Worm (Caenorhabditis elegans) whole organism, L4 larva: ENCODE data around the gene C15H9.11.

ENCODE experiments used
- F10B5.3 ChIP-seq: sonication (generic microtip); optimal IDR thresholded peaks from 2 replicates; lab custom pipeline; 2016; ENCODE audit warnings: mild to moderate bottlenecking, missing genetic modification characterization, missing compliant biosample characterization
- F26F4.8 ChIP-seq: fragments of 200-800 bp; sonication (Bioruptor generic); conservative IDR thresholded peaks from 2 replicates; pipeline ENCODE4 v1.3.6; 2022; ENCODE audit warnings: missing genetic modification characterization, missing compliant biosample characterization
- F44E2.7 ChIP-seq: fragments of 200-800 bp; sonication (Bioruptor generic); IDR thresholded peaks from 2 replicates; pipeline ENCODE4 v2.1.2; 2022; ENCODE audit warnings: missing genetic modification characterization, missing compliant biosample characterization
- Y105C5A.15 ChIP-seq: fragments of 200-800 bp; sonication (Bioruptor generic); IDR thresholded peaks from 2 replicates; pipeline ENCODE4 v1.3.6; 2022; ENCODE audit warnings: missing genetic modification characterization, missing compliant biosample characterization
- Y5F2A.4 ChIP-seq: fragments of 200-800 bp; sonication (Bioruptor generic); optimal IDR thresholded peaks from 2 replicates; lab custom pipeline; 2018; ENCODE audit warnings: mild to moderate bottlenecking, missing genetic modification characterization, missing compliant biosample characterization
- ama-1 ChIP-seq: fragments of 150-350 bp; optimal IDR thresholded peaks from 2 replicates; lab custom pipeline; 2014; ENCODE audit warnings: inconsistent platforms, mixed read lengths
- arid-1 ChIP-seq: fragments of 200-800 bp; sonication (Bioruptor generic); conservative IDR thresholded peaks from 2 replicates; pipeline ENCODE4 v1.3.6; 2022; ENCODE audit warnings: missing genetic modification reagents, missing genetic modification characterization, missing compliant biosample characterization
- ceh-44 ChIP-seq: fragments of 200-800 bp; sonication (Bioruptor generic); IDR thresholded peaks from 2 replicates; pipeline ENCODE4 v1.3.6; 2022; ENCODE audit warnings: missing genetic modification reagents, missing genetic modification characterization, missing compliant biosample characterization
- ceh-62 ChIP-seq: sonication (generic microtip); optimal IDR thresholded peaks from 2 replicates; lab custom pipeline; 2017; ENCODE audit warnings: missing biosample characterization, missing genetic modification characterization
- daf-16 ChIP-seq, 3 experiments: sonication (generic microtip); optimal IDR thresholded peaks; 2 replicates each; lab custom pipeline; 2016 to 2017; ENCODE audit warnings: missing genetic modification characterization in 3 of 3, missing genetic modification reagents in 3 of 3, mild to moderate bottlenecking in 2 of 3, missing compliant biosample characterization in 2 of 3, missing biosample characterization in 1 of 3, moderate library complexity in 1 of 3
- daf-8 ChIP-seq: fragments of 200-800 bp; sonication (Bioruptor generic); IDR thresholded peaks from 2 replicates; pipeline ENCODE4 v1.3.6; 2022; ENCODE audit warnings: missing genetic modification characterization, missing compliant biosample characterization
- dmd-6 ChIP-seq: fragments of 200-800 bp; sonication (Bioruptor generic); IDR thresholded peaks from 2 replicates; pipeline ENCODE4 v1.3.6; 2022; ENCODE audit warnings: missing genetic modification reagents, missing genetic modification characterization, missing compliant biosample characterization
- duxl-1 ChIP-seq: sonication (generic microtip); optimal IDR thresholded peaks from 2 replicates; lab custom pipeline; 2016; ENCODE audit warnings: mild to moderate bottlenecking, missing genetic modification characterization, moderate library complexity, missing compliant biosample characterization; ENCODE audit not compliant: poor library complexity
- egl-27 ChIP-seq: sonication (generic microtip); optimal IDR thresholded peaks from 3 replicates; lab custom pipeline; 2017; ENCODE audit warnings: missing biosample characterization, missing genetic modification reagents, missing genetic modification characterization
- fos-1 ChIP-seq: fragments of 150-350 bp; optimal IDR thresholded peaks from 2 replicates; lab custom pipeline; 2014; ENCODE audit warnings: missing biosample characterization, missing genetic modification characterization
- gei-8 ChIP-seq: fragments of 200-800 bp; sonication (Bioruptor generic); optimal IDR thresholded peaks from 2 replicates; lab custom pipeline; 2018; ENCODE audit warnings: mild to moderate bottlenecking, missing genetic modification characterization, missing compliant biosample characterization
- hlh-11 ChIP-seq: fragments of 200-800 bp; sonication (Bioruptor generic); optimal IDR thresholded peaks from 2 replicates; lab custom pipeline; 2018; ENCODE audit warnings: mild to moderate bottlenecking, missing genetic modification characterization, missing compliant biosample characterization
- hlh-30 ChIP-seq: sonication (generic microtip); optimal IDR thresholded peaks from 2 replicates; lab custom pipeline; 2017; ENCODE audit warnings: antibody characterized with exemption, mild to moderate bottlenecking, missing genetic modification characterization, missing compliant biosample characterization; ENCODE audit not compliant: insufficient read depth
- lim-7 ChIP-seq: fragments of 200-800 bp; sonication (Bioruptor generic); IDR thresholded peaks from 2 replicates; pipeline ENCODE4 v1.3.6; 2022; ENCODE audit warnings: missing genetic modification characterization, missing compliant biosample characterization
- lin-1 ChIP-seq: fragments of 200-800 bp; sonication (Bioruptor generic); IDR thresholded peaks from 2 replicates; pipeline ENCODE4 v1.3.6; 2022; ENCODE audit warnings: missing genetic modification reagents, missing genetic modification characterization, missing compliant biosample characterization
- lin-13 ChIP-seq: fragments of 150-350 bp; optimal IDR thresholded peaks from 2 replicates; lab custom pipeline; 2014; ENCODE audit warnings: missing biosample characterization, missing genetic modification reagents, missing genetic modification characterization
- lin-29 ChIP-seq: fragments of 200-800 bp; sonication (Bioruptor generic); IDR thresholded peaks from 2 replicates; pipeline ENCODE4 v1.3.6; 2022; ENCODE audit warnings: missing genetic modification reagents, missing genetic modification characterization, missing compliant biosample characterization
- lin-38 ChIP-seq: fragments of 200-800 bp; sonication (Bioruptor generic); IDR thresholded peaks from 2 replicates; pipeline ENCODE4 v1.3.6; 2022; ENCODE audit warnings: missing genetic modification reagents, missing genetic modification characterization, missing compliant biosample characterization
- lir-3 ChIP-seq: sonication (generic microtip); optimal IDR thresholded peaks from 2 replicates; lab custom pipeline; 2016; ENCODE audit warnings: mild to moderate bottlenecking, missing genetic modification characterization, missing compliant biosample characterization
- madf-5 ChIP-seq, 2 experiments: fragments of 200-800 bp; sonication (Bioruptor generic); IDR thresholded peaks; 2 replicates each; pipeline ENCODE4 v1.3.6; 2022; ENCODE audit warnings: missing compliant biosample characterization in 2 of 2, missing genetic modification characterization in 2 of 2
- madf-9 ChIP-seq: fragments of 200-800 bp; sonication (Bioruptor generic); conservative IDR thresholded peaks from 2 replicates; pipeline ENCODE4 v1.3.6; 2022; ENCODE audit warnings: missing genetic modification reagents, missing genetic modification characterization, missing compliant biosample characterization
- mxl-3 ChIP-seq: fragments of 200-800 bp; sonication (Bioruptor generic); optimal IDR thresholded peaks from 2 replicates; lab custom pipeline; 2018; ENCODE audit warnings: mild to moderate bottlenecking, missing genetic modification characterization, missing compliant biosample characterization
- nhr-10 ChIP-seq: fragments of 150-350 bp; optimal IDR thresholded peaks from 2 replicates; lab custom pipeline; 2014; ENCODE audit warnings: missing biosample characterization, missing genetic modification characterization
- nhr-28 ChIP-seq: fragments of 150-350 bp; optimal IDR thresholded peaks from 2 replicates; lab custom pipeline; 2014; ENCODE audit warnings: missing biosample characterization, missing genetic modification characterization
- nhr-41 ChIP-seq: fragments of 200-800 bp; sonication (Bioruptor generic); IDR thresholded peaks from 2 replicates; pipeline ENCODE4 v1.3.6; 2022; ENCODE audit warnings: missing genetic modification reagents, missing genetic modification characterization, missing compliant biosample characterization
- nhr-48 ChIP-seq: sonication (generic microtip); optimal IDR thresholded peaks from 2 replicates; lab custom pipeline; 2016; ENCODE audit warnings: mild to moderate bottlenecking, missing genetic modification characterization, missing compliant biosample characterization
- nhr-76 ChIP-seq: fragments of 150-350 bp; optimal IDR thresholded peaks from 2 replicates; lab custom pipeline; 2014; ENCODE audit warnings: missing biosample characterization, missing genetic modification characterization
- nhr-77 ChIP-seq: fragments of 150-350 bp; optimal IDR thresholded peaks from 2 replicates; lab custom pipeline; 2014; ENCODE audit warnings: missing biosample characterization, missing genetic modification characterization
- pqm-1 ChIP-seq: sonication (generic microtip); optimal IDR thresholded peaks from 2 replicates; lab custom pipeline; 2017; ENCODE audit warnings: missing biosample characterization, missing genetic modification characterization
- saeg-2 ChIP-seq: fragments of 200-800 bp; sonication (Bioruptor generic); IDR thresholded peaks from 2 replicates; pipeline ENCODE4 v1.3.6; 2022; ENCODE audit warnings: missing genetic modification reagents, missing genetic modification characterization, missing compliant biosample characterization
- snpc-1.2 ChIP-seq: fragments of 200-800 bp; sonication (Bioruptor generic); IDR thresholded peaks from 2 replicates; pipeline ENCODE4 v1.3.6; 2022; ENCODE audit warnings: missing genetic modification reagents, missing genetic modification characterization, missing compliant biosample characterization
- snpc-4 ChIP-seq: fragments of 150-350 bp; optimal IDR thresholded peaks from 2 replicates; lab custom pipeline; 2014; ENCODE audit warnings: missing biosample characterization, missing genetic modification characterization
- spr-1 ChIP-seq: sonication (generic microtip); optimal IDR thresholded peaks from 2 replicates; lab custom pipeline; 2016; ENCODE audit warnings: mild to moderate bottlenecking, missing genetic modification characterization, missing compliant biosample characterization
- tra-1 ChIP-seq: fragments of 200-800 bp; sonication (Bioruptor generic); IDR thresholded peaks from 2 replicates; pipeline ENCODE4 v1.3.6; 2022; ENCODE audit warnings: missing genetic modification reagents, missing genetic modification characterization, missing compliant biosample characterization
- unc-130 ChIP-seq: sonication (generic microtip); optimal IDR thresholded peaks from 2 replicates; lab custom pipeline; 2016; ENCODE audit warnings: missing genetic modification reagents, missing genetic modification characterization, missing compliant biosample characterization
- vab-7 ChIP-seq: fragments of 200-800 bp; sonication (Bioruptor generic); IDR thresholded peaks from 2 replicates; pipeline ENCODE4 v1.3.6; 2022; ENCODE audit warnings: missing genetic modification reagents, missing genetic modification characterization, missing compliant biosample characterization
- zfp-2 ChIP-seq: sonication (generic microtip); optimal IDR thresholded peaks from 2 replicates; lab custom pipeline; 2016; ENCODE audit warnings: mild to moderate bottlenecking, missing genetic modification characterization, missing compliant biosample characterization
- zip-2 ChIP-seq: fragments of 150-350 bp; optimal IDR thresholded peaks from 2 replicates; lab custom pipeline; 2014; ENCODE audit warnings: missing biosample characterization, missing genetic modification characterization

The C15H9.11 gene

DNA sequence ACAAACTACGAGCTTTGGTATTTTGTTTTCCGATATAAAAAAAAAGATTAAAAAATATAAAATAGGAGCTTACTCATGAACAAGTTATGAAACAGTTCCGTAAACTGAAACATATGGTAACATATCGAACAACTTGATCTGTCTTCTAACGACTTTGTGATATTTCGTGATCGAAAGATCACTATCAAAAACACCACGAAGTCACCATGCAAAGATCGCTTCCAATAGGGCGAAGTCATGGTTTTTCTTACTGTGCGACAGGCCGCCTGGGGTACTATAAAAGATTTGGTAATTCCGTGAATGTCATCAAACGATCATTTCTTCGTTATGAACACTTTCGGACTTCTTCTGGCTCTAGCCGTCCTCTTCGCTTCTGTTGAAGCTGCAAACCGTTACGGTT is 20.5 kb downstream of the C15H9.11 start, which contains the start of gene C45B2.3:
TSS of gene C45B2.3 (plus strand) at position 301 of the 400 bp plus-strand sequence.
- TF ChIP-seq madf-5 (GFP tag; IDR thresholded peaks at IDR 0.05; lab: Robert Waterston, UW), result no peak
- TF ChIP-seq nhr-28 (tag; lab: Kevin White, UChicago), result no peak
- TF ChIP-seq pqm-1, result no peak
- TF ChIP-seq tra-1 (GFP tag; lab: Robert Waterston, UW), result no peak
- no peak for TF ChIP-seq lin-13
- TF ChIP-seq zip-2 (tag; lab: Kevin White, UChicago), result no peak
- no peak for TF ChIP-seq ceh-44 (GFP tag; lab: Robert Waterston, UW)
- no peak for TF ChIP-seq lin-38 (GFP tag; lab: Robert Waterston, UW)
- TF ChIP-seq hlh-11 (tag; lab: Kevin White, UChicago), result no peak
- TF ChIP-seq madf-9 (GFP tag; lab: Robert Waterston, UW), result no peak

DNA sequence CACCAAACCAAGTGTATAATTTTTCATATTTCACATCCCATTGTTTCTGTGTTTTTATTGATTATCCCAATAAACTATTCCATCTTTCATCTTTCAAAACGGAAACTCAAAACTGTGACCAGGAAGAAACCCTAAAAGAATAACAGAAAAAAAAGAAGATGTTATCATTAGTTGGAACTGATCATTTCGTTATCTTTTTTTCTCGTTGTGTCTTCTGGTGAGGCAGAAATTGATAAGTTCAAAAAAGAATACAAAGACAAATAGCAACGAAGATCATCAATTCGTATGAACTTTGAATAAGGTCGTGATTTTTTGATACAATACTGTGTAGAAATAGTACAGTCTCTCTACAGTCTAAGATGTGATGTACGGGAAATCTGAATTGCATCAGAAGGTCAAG is 21.4 kb downstream of the C15H9.11 start:
- TF ChIP-seq nhr-28 (tag; lab: Kevin White, UChicago) (peak; percentile 81), spr-1 (tag; lab: Kevin White, UChicago) (no peak), lin-13 (no peak), nhr-77 (tag; lab: Kevin White, UChicago) (peak; percentile 7), hlh-11 (tag; lab: Kevin White, UChicago) (peak; percentile 3), tra-1 (GFP tag; lab: Robert Waterston, UW) (0 out of 2 replicates have a peak, but pooled peaks have one; percentile 30), Y105C5A.15 (GFP tag; lab: Robert Waterston, UW) (no peak), madf-5 (GFP tag; IDR thresholded peaks at IDR 0.05; lab: Robert Waterston, UW) (no peak), nhr-76 (tag; lab: Kevin White, UChicago) (no peak), pqm-1 (peak; percentile 40), dmd-6 (GFP tag; lab: Robert Waterston, UW) (peak; percentile 48; the same call in 1 of the 2 replicates)

DNA sequence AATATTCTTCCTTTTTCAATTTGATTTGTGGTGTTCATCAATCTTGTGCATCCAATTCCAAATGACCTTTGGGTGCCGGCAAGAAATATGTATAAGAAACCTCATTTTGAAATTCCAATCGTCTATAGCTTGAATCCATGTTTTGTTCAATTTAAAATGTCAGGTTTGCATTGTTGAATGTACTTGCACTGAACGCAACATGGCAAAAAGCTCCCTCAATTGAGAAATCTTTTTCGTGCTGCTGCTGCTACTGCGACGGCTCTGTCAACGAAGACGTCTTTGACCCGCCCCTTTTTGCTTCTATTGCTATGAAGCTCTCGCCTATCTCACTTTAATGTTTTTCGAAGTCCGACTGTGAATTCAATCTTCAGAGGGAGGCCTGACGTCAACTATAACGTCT is 28.0 kb downstream of the C15H9.11 start, which contains the start of gene lgc-58:
TSS of gene lgc-58 (plus strand) at position 301 of the 400 bp plus-strand sequence.
- TF ChIP-seq vab-7 (no peak), daf-16 (GFP tag; optimal IDR thresholded peaks at IDR 0.05; lab: Kevin White, UChicago) (no peak), daf-16 (tag; optimal IDR thresholded peaks at IDR 0.05; lab: Kevin White, UChicago) (no peak), lin-29 (GFP tag; lab: Robert Waterston, UW) (no peak), arid-1 (GFP tag; lab: Robert Waterston, UW) (no peak), daf-8 (no peak), nhr-41 (no peak), lin-1 (GFP tag; lab: Robert Waterston, UW) (no peak), lin-13 (no peak), zip-2 (tag; lab: Kevin White, UChicago) (no peak), F44E2.7 (GFP tag; lab: Robert Waterston, UW) (no peak), gei-8 (no peak), F10B5.3 (tag; lab: Kevin White, UChicago) (no peak), snpc-1.2 (GFP tag; lab: Robert Waterston, UW) (no peak), egl-27 (tag; lab: Kevin White, UChicago) (no peak), Y105C5A.15 (GFP tag; lab: Robert Waterston, UW) (no peak), F26F4.8 (GFP tag; lab: Robert Waterston, UW) (no peak), lim-7 (GFP tag; lab: Robert Waterston, UW) (no peak)

DNA sequence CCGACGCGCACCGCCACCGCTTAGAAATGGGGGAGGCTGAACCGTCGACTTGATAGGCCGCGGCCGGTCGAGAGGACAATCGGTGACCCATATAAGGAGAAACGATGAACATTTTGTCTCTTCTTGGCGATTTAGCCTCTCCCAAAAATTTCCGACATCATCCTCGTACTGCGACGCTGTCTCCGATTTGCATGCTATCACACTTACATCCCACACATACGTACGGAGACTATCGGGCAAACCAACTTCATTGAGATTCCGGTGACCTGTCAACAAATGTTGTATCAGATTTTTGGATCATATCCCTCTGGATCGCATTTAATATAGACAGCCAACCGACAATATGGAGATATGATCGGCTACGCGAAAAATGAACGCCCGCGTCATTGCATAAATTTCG is 36.6 kb downstream of the C15H9.11 start:
- TF ChIP-seq egl-27 (tag; lab: Kevin White, UChicago) (no peak), mxl-3 (GFP tag; lab: Kevin White, UChicago) (no peak), duxl-1 (no peak), hlh-30 (tag; lab: Kevin White, UChicago) (no peak), ceh-62 (tag; lab: Kevin White, UChicago) (no peak), lir-3 (tag; lab: Kevin White, UChicago) (no peak), Y5F2A.4 (no peak), nhr-10 (tag; lab: Kevin White, UChicago) (no peak), nhr-77 (tag; lab: Kevin White, UChicago) (no peak), ama-1 (lab: Kevin White, UChicago) (no peak), zfp-2 (tag; lab: Kevin White, UChicago) (no peak), snpc-1.2 (GFP tag; lab: Robert Waterston, UW) (no peak), nhr-48 (no peak), pqm-1 (no peak), unc-130 (no peak), snpc-4 (tag; lab: Kevin White, UChicago) (no peak), saeg-2 (GFP tag; lab: Robert Waterston, UW) (no peak), ceh-44 (GFP tag; lab: Robert Waterston, UW) (no peak), lin-29 (GFP tag; lab: Robert Waterston, UW) (no peak), fos-1 (tag; lab: Kevin White, UChicago) (no peak)
